Fruit fly (Drosophila melanogaster): Measurements from ENCODE around the gene CG42446.

DNA sequence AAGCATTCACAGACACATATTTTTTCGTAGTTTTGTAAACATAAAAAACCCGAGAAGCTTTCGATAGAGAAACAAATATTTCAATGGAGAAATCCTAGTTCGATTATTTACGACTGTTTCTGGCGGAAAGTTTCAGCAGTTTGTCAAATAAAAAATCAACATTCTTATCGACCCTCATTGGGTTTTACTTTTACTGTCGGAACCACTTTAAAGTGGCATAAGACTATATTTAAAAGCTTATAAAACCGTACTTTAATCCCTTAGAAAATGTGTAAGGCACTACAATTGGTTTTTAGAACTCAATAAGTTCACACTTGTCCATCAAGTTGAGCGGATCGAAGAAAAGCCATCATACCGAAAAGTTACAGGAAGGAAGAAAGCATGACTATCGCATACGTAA is 34.7 kb downstream of the CG42446 start, which contains the start of gene CG17929:
- TF ChIP-seq CG11504 (tag; optimal IDR thresholded peaks at IDR 0.05) (no peak), CG32772 (GFP tag; IDR thresholded peaks at IDR 0.05) (no peak)
